Worm (Caenorhabditis elegans) whole organism, L1 larva: ENCODE data around the gene fbxa-37.

ENCODE experiments used
- aha-1 ChIP-seq: fragments of 150-350 bp; optimal IDR thresholded peaks from 2 replicates; lab custom pipeline; 2014; ENCODE audit warnings: missing biosample characterization, missing genetic modification characterization
- ama-1 ChIP-seq: fragments of 150-350 bp; optimal IDR thresholded peaks from 2 replicates; lab custom pipeline; 2014
- ceh-88 ChIP-seq: fragments of 200-800 bp; sonication (Bioruptor generic); IDR thresholded peaks from 2 replicates; pipeline ENCODE4 v1.3.6; 2022; ENCODE audit warnings: missing genetic modification characterization, missing compliant biosample characterization
- ceh-90 ChIP-seq: sonication (generic microtip); optimal IDR thresholded peaks from 2 replicates; lab custom pipeline; 2016; ENCODE audit warnings: missing genetic modification characterization, missing compliant biosample characterization
- elt-2 ChIP-seq: sonication (generic microtip); optimal IDR thresholded peaks from 2 replicates; lab custom pipeline; 2016; ENCODE audit warnings: missing genetic modification characterization, mild to moderate bottlenecking, inconsistent platforms, missing compliant biosample characterization, missing genetic modification reagents
- elt-3 ChIP-seq, 6 experiments: fragments of 150-350 bp in 1 of 6; sonication (generic microtip); optimal IDR thresholded peaks; 2 replicates each; lab custom pipeline; 2017 to 2018; ENCODE audit warnings: missing biosample characterization in 6 of 6, missing genetic modification characterization in 6 of 6, inconsistent platforms in 1 of 6
- lin-13 ChIP-seq: fragments of 150-350 bp; optimal IDR thresholded peaks from 2 replicates; lab custom pipeline; 2014; ENCODE audit warnings: missing biosample characterization, missing genetic modification reagents, missing genetic modification characterization
- nhr-77 ChIP-seq: fragments of 150-350 bp; optimal IDR thresholded peaks from 2 replicates; lab custom pipeline; 2014; ENCODE audit warnings: missing biosample characterization, missing genetic modification characterization
- tbx-2 ChIP-seq: sonication (generic microtip); optimal IDR thresholded peaks from 2 replicates; lab custom pipeline; 2016; ENCODE audit warnings: missing genetic modification characterization, missing compliant biosample characterization
- unc-130 ChIP-seq: fragments of 150-350 bp; optimal IDR thresholded peaks from 2 replicates; lab custom pipeline; 2017; ENCODE audit warnings: missing biosample characterization, missing genetic modification characterization, inconsistent platforms
- unc-86 ChIP-seq: sonication (generic microtip); optimal IDR thresholded peaks from 2 replicates; lab custom pipeline; 2016; ENCODE audit warnings: missing genetic modification characterization, missing compliant biosample characterization
- xbp-1 ChIP-seq: sonication (generic microtip); optimal IDR thresholded peaks from 2 replicates; lab custom pipeline; 2016; ENCODE audit warnings: missing genetic modification characterization, missing compliant biosample characterization

DNA sequence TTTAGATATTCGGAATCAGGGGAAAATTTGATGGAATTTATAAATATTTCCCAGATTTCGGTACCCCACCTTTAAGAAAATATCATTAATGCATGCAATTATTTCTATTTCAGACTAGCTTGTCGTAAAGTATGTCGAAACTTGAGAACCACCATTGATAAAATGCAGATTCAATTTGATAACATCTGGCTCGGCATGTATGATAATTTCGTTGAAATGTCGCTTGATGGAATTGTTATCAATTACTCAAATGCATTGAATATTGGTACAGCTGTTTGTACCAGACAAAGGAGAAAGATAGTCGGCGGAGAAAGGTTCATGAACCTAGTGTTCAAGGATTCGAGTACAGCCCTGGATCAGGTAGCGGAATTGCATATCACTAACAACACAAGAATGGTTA lies 47.1 kb downstream of the fbxa-37 start, which contains the start of gene Y82E9BL.19:
- TF ChIP-seq tbx-2 (tag; lab: Kevin White, UChicago) (no peak), xbp-1 (tag; lab: Kevin White, UChicago) (no peak), lin-13 (no peak), unc-130 (tag; lab: Kevin White, UChicago) (no peak), ceh-90 (no peak), unc-86 (tag; lab: Kevin White, UChicago) (no peak), elt-3 (tag; optimal IDR thresholded peaks at IDR 0.05; lab: Kevin White, UChicago) (no peak), elt-2 (tag; lab: Kevin White, UChicago) (peak; percentile 23), ama-1 (lab: Kevin White, UChicago) (no peak), ceh-88 (no peak), aha-1 (tag; lab: Kevin White, UChicago) (no peak), nhr-77 (tag; lab: Kevin White, UChicago) (no peak)
